Worm (Caenorhabditis elegans) whole organism, late embryonic: ENCODE results near the gene chpf-1.

Experiments
- K02D7.2 ChIP-seq: sonication (generic microtip); optimal IDR thresholded peaks from 2 replicates; lab custom pipeline; 2017; ENCODE audit warnings: mild to moderate bottlenecking, missing genetic modification characterization, missing compliant biosample characterization
- fkh-10 ChIP-seq: fragments of 150-350 bp; optimal IDR thresholded peaks from 2 replicates; lab custom pipeline; 2014; ENCODE audit warnings: missing biosample characterization, missing genetic modification reagents, missing genetic modification characterization
- syd-9 ChIP-seq: sonication (generic microtip); optimal IDR thresholded peaks from 2 replicates; lab custom pipeline; 2016; ENCODE audit warnings: mild to moderate bottlenecking, missing genetic modification characterization, moderate library complexity, missing compliant biosample characterization

ce11 chrV:10222007-10222406 lies 18.7 kb upstream of the chpf-1 start, which contains the start of gene C12D8.20:
- no peak for TF ChIP-seq syd-9 (tag; lab: Kevin White, UChicago)
- no peak for TF ChIP-seq K02D7.2 (tag; lab: Kevin White, UChicago)
- no peak for TF ChIP-seq fkh-10 (GFP tag; lab: Kevin White, UChicago)
